Fruit fly (Drosophila melanogaster) whole organism, embryonic: ENCODE measurements around the gene alphaTub84B.

Source experiments
- CG10267 ChIP-seq: fragments of 200-800 bp; sonication (Bioruptor generic); optimal IDR thresholded peaks from 2 replicates; lab custom pipeline; 2018; ENCODE audit warnings: missing biosample characterization, mild to moderate bottlenecking, missing genetic modification characterization, moderate library complexity
- CG13123 ChIP-seq: fragments of 200-800 bp; sonication (Bioruptor generic); optimal IDR thresholded peaks from 2 replicates; lab custom pipeline; 2016; ENCODE audit warnings: missing biosample characterization, missing genetic modification characterization
- CG14441 ChIP-seq: fragments of 200-800 bp; sonication (Bioruptor generic); IDR thresholded peaks from 2 replicates; pipeline ENCODE4 v1.3.6; 2022; ENCODE audit warnings: missing biosample characterization, missing genetic modification characterization
- CG15479 ChIP-seq: fragments of 200-800 bp; sonication (Bioruptor generic); optimal IDR thresholded peaks from 3 replicates; lab custom pipeline; 2019; ENCODE audit warnings: missing biosample characterization, mild to moderate bottlenecking, missing genetic modification characterization, moderate library complexity
- CG16863 ChIP-seq: fragments of 200-800 bp; sonication (Bioruptor generic); optimal IDR thresholded peaks from 3 replicates; lab custom pipeline; 2016; ENCODE audit warnings: missing biosample characterization, missing genetic modification characterization
- CG17568 ChIP-seq: fragments of 200-800 bp; sonication (Bioruptor generic); optimal IDR thresholded peaks from 2 replicates; lab custom pipeline; 2018; ENCODE audit warnings: missing biosample characterization, mild to moderate bottlenecking, missing genetic modification characterization, moderate library complexity
- CG18764 ChIP-seq: fragments of 200-800 bp; sonication (Bioruptor generic); optimal IDR thresholded peaks from 3 replicates; lab custom pipeline; 2016; ENCODE audit warnings: missing biosample characterization, missing genetic modification characterization
- CG2202 ChIP-seq: fragments of 200-800 bp; sonication (Bioruptor generic); optimal IDR thresholded peaks from 2 replicates; lab custom pipeline; 2018; ENCODE audit warnings: missing biosample characterization, mild to moderate bottlenecking, missing genetic modification characterization
- CG2678 ChIP-seq: fragments of 200-800 bp; sonication (Bioruptor generic); optimal IDR thresholded peaks from 3 replicates; lab custom pipeline; 2019; ENCODE audit warnings: missing biosample characterization, mild to moderate bottlenecking, missing genetic modification characterization, moderate library complexity
- CG3065 ChIP-seq: fragments of 200-800 bp; sonication (Bioruptor generic); optimal IDR thresholded peaks from 2 replicates; lab custom pipeline; 2016; ENCODE audit warnings: missing biosample characterization, missing genetic modification characterization
- CG31224 ChIP-seq: fragments of 200-800 bp; sonication (Bioruptor generic); IDR thresholded peaks from 2 replicates; pipeline ENCODE4 v1.3.6; 2022; ENCODE audit warnings: missing biosample characterization, missing genetic modification characterization
- CG33213 ChIP-seq: fragments of 200-800 bp; sonication (Bioruptor generic); optimal IDR thresholded peaks from 3 replicates; lab custom pipeline; 2016; ENCODE audit warnings: missing biosample characterization, missing genetic modification characterization
- CG4424 ChIP-seq: fragments of 200-800 bp; sonication (Bioruptor generic); optimal IDR thresholded peaks from 3 replicates; lab custom pipeline; 2016; ENCODE audit warnings: missing biosample characterization, missing genetic modification characterization
- Deaf1 ChIP-seq: fragments of 200-800 bp; optimal IDR thresholded peaks from 3 replicates; lab custom pipeline; 2019; ENCODE audit warnings: missing biosample characterization, mild to moderate bottlenecking, missing genetic modification characterization, moderate library complexity
- Dek ChIP-seq: fragments of 200-800 bp; sonication (Bioruptor generic); optimal IDR thresholded peaks from 3 replicates; lab custom pipeline; 2019; ENCODE audit warnings: missing biosample characterization, mild to moderate bottlenecking, missing genetic modification characterization, moderate library complexity
- Dfd ChIP-seq, 2 experiments: fragments of >200 bp; optimal IDR thresholded peaks; 2 replicates each; lab custom pipeline; 2017; ENCODE audit warnings: missing biosample characterization in 2 of 2, missing genetic modification characterization in 2 of 2
- Dip3 ChIP-seq: fragments of 200-800 bp; sonication (Bioruptor generic); optimal IDR thresholded peaks from 3 replicates; lab custom pipeline; 2016; ENCODE audit warnings: missing biosample characterization, missing genetic modification characterization
- Hr3 ChIP-seq: fragments of 200-800 bp; sonication (Bioruptor generic); optimal IDR thresholded peaks from 3 replicates; lab custom pipeline; 2016; ENCODE audit warnings: missing biosample characterization, missing genetic modification characterization
- Jarid2 ChIP-seq: fragments of 200-800 bp; sonication (Bioruptor generic); optimal IDR thresholded peaks from 3 replicates; lab custom pipeline; 2017; ENCODE audit warnings: mild to moderate bottlenecking, missing biosample characterization, missing genetic modification reagents, missing genetic modification characterization
- Lpt ChIP-seq: fragments of >200 bp; optimal IDR thresholded peaks from 2 replicates; lab custom pipeline; 2018; ENCODE audit warnings: missing biosample characterization, missing genetic modification characterization
- MBD-R2 ChIP-seq: fragments of 200-800 bp; sonication (Bioruptor generic); IDR thresholded peaks from 2 replicates; pipeline ENCODE4 v1.3.6; 2022; ENCODE audit warnings: missing biosample characterization, missing genetic modification characterization
- MESR4 ChIP-seq: fragments of 200-800 bp; sonication (Bioruptor generic); optimal IDR thresholded peaks from 2 replicates; lab custom pipeline; 2018; ENCODE audit warnings: missing biosample characterization, mild to moderate bottlenecking, missing genetic modification characterization, moderate library complexity
- NC2α ChIP-seq: fragments of 200-800 bp; sonication (Bioruptor generic); optimal IDR thresholded peaks from 2 replicates; lab custom pipeline; 2016; ENCODE audit warnings: missing biosample characterization, missing genetic modification characterization
- NC2β ChIP-seq: fragments of 200-800 bp; sonication (Bioruptor generic); optimal IDR thresholded peaks from 2 replicates; lab custom pipeline; 2016; ENCODE audit warnings: missing biosample characterization, missing genetic modification characterization
- NFAT ChIP-seq: fragments of 200-800 bp; sonication (Bioruptor generic); IDR thresholded peaks from 2 replicates; pipeline ENCODE4 v1.3.6; 2022; ENCODE audit warnings: missing biosample characterization, missing genetic modification characterization
- Neu2 ChIP-seq: fragments of 200-800 bp; sonication (Bioruptor generic); optimal IDR thresholded peaks from 3 replicates; lab custom pipeline; 2016; ENCODE audit warnings: missing biosample characterization, missing genetic modification characterization, borderline replicate concordance
- Oaz ChIP-seq: fragments of 200-800 bp; sonication (Bioruptor generic); IDR thresholded peaks from 2 replicates; pipeline ENCODE4 v1.3.6; 2022; ENCODE audit warnings: missing biosample characterization, missing genetic modification characterization
- Ptx1 ChIP-seq: fragments of 200-800 bp; sonication (Bioruptor generic); IDR thresholded peaks from 2 replicates; pipeline ENCODE4 v1.3.6; 2022; ENCODE audit warnings: missing biosample characterization, missing genetic modification characterization
- Sry-β ChIP-seq: fragments of 200-800 bp; sonication (Bioruptor generic); optimal IDR thresholded peaks from 2 replicates; lab custom pipeline; 2018; ENCODE audit warnings: missing biosample characterization, mild to moderate bottlenecking, missing genetic modification characterization, moderate library complexity
- Taf1 ChIP-seq: fragments of 200-800 bp; sonication (Bioruptor generic); IDR thresholded peaks from 2 replicates; pipeline ENCODE4 v1.3.6; 2022; ENCODE audit warnings: missing biosample characterization, missing genetic modification characterization
- Xbp1 ChIP-seq: fragments of 200-800 bp; sonication (Bioruptor generic); optimal IDR thresholded peaks from 3 replicates; lab custom pipeline; 2016; ENCODE audit warnings: missing biosample characterization, mild to moderate bottlenecking, missing genetic modification characterization
- ac ChIP-seq: fragments of 200-800 bp; sonication (Bioruptor generic); optimal IDR thresholded peaks from 3 replicates; lab custom pipeline; 2017; ENCODE audit warnings: missing biosample characterization, mild to moderate bottlenecking, missing genetic modification characterization
- al ChIP-seq: fragments of 200-800 bp; sonication (Bioruptor generic); IDR thresholded peaks from 2 replicates; pipeline ENCODE4 v1.3.6; 2022; ENCODE audit warnings: missing biosample characterization, missing genetic modification characterization
- amos ChIP-seq: fragments of 200-800 bp; sonication (Bioruptor generic); IDR thresholded peaks from 2 replicates; pipeline ENCODE4 v1.3.6; 2022; ENCODE audit warnings: missing biosample characterization, missing genetic modification characterization; ENCODE audit not compliant: partially characterized antibody
- bigmax ChIP-seq: fragments of 200-800 bp; sonication (Bioruptor generic); optimal IDR thresholded peaks from 2 replicates; lab custom pipeline; 2018; ENCODE audit warnings: missing biosample characterization, mild to moderate bottlenecking, missing genetic modification characterization
- crc ChIP-seq: fragments of 200-800 bp; sonication (Bioruptor generic); optimal IDR thresholded peaks from 2 replicates; lab custom pipeline; 2016; ENCODE audit warnings: missing biosample characterization, missing genetic modification characterization
- crol ChIP-seq: fragments of 200-800 bp; sonication (Bioruptor generic); IDR thresholded peaks from 2 replicates; pipeline ENCODE4 v1.3.6; 2022; ENCODE audit warnings: missing biosample characterization, missing genetic modification characterization
- exex ChIP-seq: fragments of 200-800 bp; sonication (Bioruptor generic); optimal IDR thresholded peaks from 4 replicates; lab custom pipeline; 2018; ENCODE audit warnings: missing biosample characterization, mild to moderate bottlenecking, missing genetic modification characterization, moderate library complexity
- fd96Cb ChIP-seq: fragments of 200-800 bp; sonication (Bioruptor generic); optimal IDR thresholded peaks from 2 replicates; lab custom pipeline; 2018; ENCODE audit warnings: missing biosample characterization, mild to moderate bottlenecking, missing genetic modification characterization, moderate library complexity
- ftz-f1 ChIP-seq: fragments of 200-800 bp; sonication (Bioruptor generic); optimal IDR thresholded peaks from 2 replicates; lab custom pipeline; 2016; ENCODE audit warnings: missing biosample characterization, missing genetic modification characterization
- hkb ChIP-seq, 2 experiments: fragments of 200-800 bp in 1 of 2; fragments of >200 bp in 1 of 2; sonication (Bioruptor generic) in 1 of 2; IDR thresholded peaks in 1 of 2; optimal IDR thresholded peaks in 1 of 2; 2 replicates each; pipeline versions ENCODE4 v1.3.6 to Lab custom; 2017 to 2022; ENCODE audit warnings: missing biosample characterization in 1 of 2, missing genetic modification characterization in 1 of 2
- jumu ChIP-seq: fragments of 200-800 bp; sonication (Bioruptor generic); optimal IDR thresholded peaks from 3 replicates; lab custom pipeline; 2016; ENCODE audit warnings: missing biosample characterization, missing genetic modification characterization
- ken ChIP-seq: fragments of 200-800 bp; sonication (Bioruptor generic); IDR thresholded peaks from 3 replicates; pipeline ENCODE4 v1.3.6; 2022; ENCODE audit warnings: missing biosample characterization, missing genetic modification characterization
- lmd ChIP-seq: fragments of 200-800 bp; sonication (Bioruptor generic); IDR thresholded peaks from 2 replicates; pipeline ENCODE4 v1.3.6; 2022; ENCODE audit warnings: missing biosample characterization, missing genetic modification characterization
- nerfin-1 ChIP-seq: fragments of 200-800 bp; sonication (Bioruptor generic); optimal IDR thresholded peaks from 3 replicates; lab custom pipeline; 2019; ENCODE audit warnings: missing biosample characterization, mild to moderate bottlenecking, missing genetic modification characterization, moderate library complexity
- salm ChIP-seq: fragments of 200-800 bp; sonication (Bioruptor generic); optimal IDR thresholded peaks from 2 replicates; lab custom pipeline; 2018; ENCODE audit warnings: missing biosample characterization, mild to moderate bottlenecking, missing genetic modification characterization
- schlank ChIP-seq: fragments of 200-800 bp; sonication (Bioruptor generic); optimal IDR thresholded peaks from 2 replicates; lab custom pipeline; 2018; ENCODE audit warnings: missing biosample characterization, mild to moderate bottlenecking, missing genetic modification characterization
- seq ChIP-seq: fragments of 200-800 bp; sonication (Bioruptor generic); IDR thresholded peaks from 2 replicates; pipeline ENCODE4 v1.3.6; 2022; ENCODE audit warnings: missing biosample characterization, missing genetic modification characterization
- sqz ChIP-seq: fragments of 200-800 bp; sonication (Bioruptor generic); optimal IDR thresholded peaks from 3 replicates; lab custom pipeline; 2018; ENCODE audit warnings: missing biosample characterization, mild to moderate bottlenecking, missing genetic modification characterization
- trem ChIP-seq: fragments of 200-800 bp; optimal IDR thresholded peaks from 3 replicates; lab custom pipeline; 2019; ENCODE audit warnings: missing biosample characterization, mild to moderate bottlenecking, missing genetic modification characterization, moderate library complexity
- zfh2 ChIP-seq: fragments of 200-800 bp; sonication (Bioruptor generic); optimal IDR thresholded peaks from 2 replicates; lab custom pipeline; 2016; ENCODE audit warnings: missing biosample characterization, missing genetic modification characterization

Gene alphaTub84B

dm6 chr3R:7067092-7067491 lies 19.3 kb upstream of the alphaTub84B start, which contains the start of the genes CG1105 and CG1965 (continued):
- peak; percentile 91 for TF ChIP-seq Oaz (GFP tag; lab: Robert Waterston, UW)
- TF ChIP-seq CG10267 (tag; lab: Kevin White, UChicago): peak; percentile 90
- TF ChIP-seq trem (tag; lab: Kevin White, UChicago): peak; percentile 95
- no peak for TF ChIP-seq bigmax
- TF ChIP-seq schlank: peak; percentile 53
- TF ChIP-seq NC2α (GFP tag; lab: Kevin White, UChicago): peak; percentile 79
- peak; percentile 87 for TF ChIP-seq Dek (tag; lab: Kevin White, UChicago)
- peak; percentile 72 for TF ChIP-seq Jarid2
- TF ChIP-seq CG2202: peak; percentile 83
- TF ChIP-seq Neu2 (GFP tag; lab: Kevin White, UChicago): peak; percentile 76
- TF ChIP-seq CG14441 (GFP tag; lab: Robert Waterston, UW): peak; percentile 94
- TF ChIP-seq NFAT (GFP tag; lab: Robert Waterston, UW): peak; percentile 94
- TF ChIP-seq jumu (GFP tag; lab: Kevin White, UChicago): peak; percentile 95
- peak; percentile 97 for TF ChIP-seq Xbp1 (GFP tag; lab: Kevin White, UChicago)
- peak; percentile 64 for TF ChIP-seq hkb (optimal IDR thresholded peaks at IDR 0.05; lab: Kevin White, UChicago)
- peak; percentile 84 for TF ChIP-seq hkb (GFP tag; IDR thresholded peaks at IDR 0.05; lab: Robert Waterston, UW)
- TF ChIP-seq MBD-R2 (GFP tag; lab: Robert Waterston, UW): peak; percentile 96
- TF ChIP-seq Ptx1 (GFP tag; lab: Robert Waterston, UW): peak; percentile 97
- peak; percentile 79 for TF ChIP-seq ftz-f1 (GFP tag; lab: Kevin White, UChicago)
- TF ChIP-seq salm (tag; lab: Kevin White, UChicago): peak; percentile 82
- peak; percentile 92 for TF ChIP-seq NC2β (GFP tag; lab: Kevin White, UChicago)
- TF ChIP-seq sqz (GFP tag; lab: Kevin White, UChicago): no peak
- no peak for TF ChIP-seq MESR4 (GFP tag; lab: Kevin White, UChicago)
- peak; percentile 39; the same call in 1 of the 2 replicates for TF ChIP-seq crol (GFP tag; lab: Robert Waterston, UW)
- peak; percentile 97 for TF ChIP-seq amos (GFP tag; lab: Robert Waterston, UW)
- peak; percentile 93 for TF ChIP-seq lmd (GFP tag; lab: Robert Waterston, UW)
- TF ChIP-seq exex (tag; lab: Kevin White, UChicago): no peak
- TF ChIP-seq CG4424 (GFP tag; lab: Kevin White, UChicago): peak; percentile 95
- peak; percentile 65 for TF ChIP-seq ac
- TF ChIP-seq crc (GFP tag; lab: Kevin White, UChicago): peak; percentile 82
- TF ChIP-seq Taf1 (GFP tag; lab: Robert Waterston, UW): peak; percentile 83
- peak; percentile 83 for TF ChIP-seq nerfin-1 (tag; lab: Kevin White, UChicago)
- peak; percentile 84 for TF ChIP-seq CG3065 (GFP tag; lab: Kevin White, UChicago)
- no peak for TF ChIP-seq Lpt (GFP tag; lab: Kevin White, UChicago)
- TF ChIP-seq zfh2 (GFP tag; lab: Kevin White, UChicago): peak; percentile 95
- TF ChIP-seq al (GFP tag; lab: Robert Waterston, UW): peak; percentile 92
- TF ChIP-seq fd96Cb (tag; lab: Kevin White, UChicago): peak; percentile 92
- peak; percentile 92 for TF ChIP-seq ken (GFP tag; lab: Robert Waterston, UW)
- TF ChIP-seq CG16863 (GFP tag; lab: Kevin White, UChicago): peak; percentile 88
- TF ChIP-seq Sry-β (GFP tag; lab: Kevin White, UChicago): peak; percentile 58
- no peak for TF ChIP-seq CG15479 (GFP tag; lab: Kevin White, UChicago)
- peak; percentile 88 for TF ChIP-seq CG13123
- TF ChIP-seq Dip3 (GFP tag; lab: Kevin White, UChicago): peak; percentile 94
- peak; percentile 93 for TF ChIP-seq CG18764 (GFP tag; lab: Kevin White, UChicago)
- peak; percentile 96 for TF ChIP-seq Hr3 (GFP tag; lab: Kevin White, UChicago)
- TF ChIP-seq CG17568 (GFP tag; lab: Kevin White, UChicago): peak; percentile 69
- TF ChIP-seq CG2678: peak; percentile 91
- TF ChIP-seq Deaf1 (tag; lab: Kevin White, UChicago): peak; percentile 75
- peak; percentile 86 for TF ChIP-seq CG31224 (GFP tag; lab: Robert Waterston, UW)
- TF ChIP-seq Dfd (GFP tag; optimal IDR thresholded peaks at IDR 0.05; lab: Kevin White, UChicago): peak in 1 of 2 experiments; percentile 90
- peak; percentile 92 for TF ChIP-seq CG33213
- peak; percentile 66 for TF ChIP-seq seq (GFP tag; lab: Robert Waterston, UW)
